Worm (Caenorhabditis elegans): ENCODE results near the gene K11H3.8.

The K11H3.8 gene

DNA sequence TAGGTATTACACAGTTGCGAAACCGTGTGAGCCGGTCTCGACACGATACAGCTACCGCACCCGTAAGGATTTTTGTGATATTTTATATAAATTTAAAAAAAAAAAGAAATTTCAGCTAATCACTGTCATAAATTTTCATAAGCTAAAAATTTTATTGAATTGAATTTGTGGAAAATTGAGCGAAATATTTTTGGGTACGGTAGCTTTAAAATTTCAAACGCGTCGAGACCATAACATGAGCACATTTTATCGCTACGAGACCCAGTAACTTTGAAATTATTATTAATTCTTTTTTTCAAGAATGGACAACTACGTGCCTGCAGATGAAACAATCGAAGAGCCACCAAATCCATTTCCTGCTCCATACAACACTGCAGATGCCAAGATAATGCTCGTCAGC is 21.8 kb upstream of the K11H3.8 start, which contains the start of gene ZK632.14:
Gene ZK632.14 (plus strand): TSS at position 301 of the 400 bp plus-strand sequence.
- no peak for TF ChIP-seq fkh-10 (GFP tag; optimal IDR thresholded peaks at IDR 0.05)
- no peak for TF ChIP-seq nhr-76 (tag; optimal IDR thresholded peaks at IDR 0.05)
- no peak for TF ChIP-seq nhr-25 (tag; optimal IDR thresholded peaks at IDR 0.05)
- TF ChIP-seq egl-5 (tag; optimal IDR thresholded peaks at IDR 0.05), result no peak
- TF ChIP-seq mdl-1 (tag; optimal IDR thresholded peaks at IDR 0.05), result no peak
- TF ChIP-seq ceh-9 (tag; optimal IDR thresholded peaks at IDR 0.05), result no peak
- TF ChIP-seq tbx-2 (tag; optimal IDR thresholded peaks at IDR 0.05), result no peak
- no peak for TF ChIP-seq ceh-28 (tag; optimal IDR thresholded peaks at IDR 0.05)
- TF ChIP-seq nhr-77 (tag; optimal IDR thresholded peaks at IDR 0.05), result no peak
- TF ChIP-seq skn-1 (tag; optimal IDR thresholded peaks at IDR 0.05), result no peak
- no peak for TF ChIP-seq lin-39 (tag; optimal IDR thresholded peaks at IDR 0.05)
- TF ChIP-seq snpc-4 (tag; optimal IDR thresholded peaks at IDR 0.05), result no peak
- TF ChIP-seq nhr-237 (tag; optimal IDR thresholded peaks at IDR 0.05), result no peak
- TF ChIP-seq elt-3 (tag; optimal IDR thresholded peaks at IDR 0.05), result no peak
- TF ChIP-seq ama-1 (optimal IDR thresholded peaks at IDR 0.05), result no peak
- no peak for TF ChIP-seq eor-1 (tag; optimal IDR thresholded peaks at IDR 0.05)
- no peak for TF ChIP-seq ceh-82 (tag; optimal IDR thresholded peaks at IDR 0.05)
- no peak for TF ChIP-seq elt-1 (tag; optimal IDR thresholded peaks at IDR 0.05)
- no peak for TF ChIP-seq aly-2 (tag; optimal IDR thresholded peaks at IDR 0.05)
- TF ChIP-seq elt-2 (tag; optimal IDR thresholded peaks at IDR 0.05), result no peak

- TF ChIP-seq mdl-1 (tag; optimal IDR thresholded peaks at IDR 0.05) (no peak), jun-1 (tag; optimal IDR thresholded peaks at IDR 0.05) (no peak), nfya-1 (tag; optimal IDR thresholded peaks at IDR 0.05; ENCODE audit: insufficient read depth) (peak; percentile 49), lin-15B (tag; optimal IDR thresholded peaks at IDR 0.05) (peak; percentile 16), ama-1 (optimal IDR thresholded peaks at IDR 0.05) (peak; percentile 41), lin-39 (tag; optimal IDR thresholded peaks at IDR 0.05) (peak; percentile 66), snpc-4 (tag; optimal IDR thresholded peaks at IDR 0.05) (no peak), elt-1 (tag; optimal IDR thresholded peaks at IDR 0.05) (no peak), sea-2 (GFP tag; optimal IDR thresholded peaks at IDR 0.05) (peak; percentile 8), eor-1 (tag; optimal IDR thresholded peaks at IDR 0.05) (no peak), tbx-2 (tag; optimal IDR thresholded peaks at IDR 0.05) (no peak), ceh-28 (tag; optimal IDR thresholded peaks at IDR 0.05) (no peak), nhr-25 (tag; optimal IDR thresholded peaks at IDR 0.05) (peak; percentile 10), hmg-11 (tag; optimal IDR thresholded peaks at IDR 0.05) (peak; percentile 72), fos-1 (tag; optimal IDR thresholded peaks at IDR 0.05) (no peak), nhr-76 (tag; optimal IDR thresholded peaks at IDR 0.05) (no peak), nhr-28 (tag; optimal IDR thresholded peaks at IDR 0.05) (no peak), nhr-237 (tag; optimal IDR thresholded peaks at IDR 0.05) (no peak), pha-4 (tag; optimal IDR thresholded peaks at IDR 0.05) (peak; percentile 10), nhr-23 (tag; optimal IDR thresholded peaks at IDR 0.05) (peak; percentile 28), zag-1 (tag; optimal IDR thresholded peaks at IDR 0.05) (no peak)
Measured at ce11 chrIII:9817087-9817612, 17.8 kb upstream of the K11H3.8 start, which contains the start of gene cnx-1. Gene cnx-1 (minus strand): TSS chrIII:9817137.

ce11 chrIII:9817894-9818293 is 17.1 kb upstream of the K11H3.8 start:
- TF ChIP-seq elt-2 (tag; optimal IDR thresholded peaks at IDR 0.05), result no peak
- peak; percentile 5 for TF ChIP-seq ceh-28 (tag; optimal IDR thresholded peaks at IDR 0.05)

- TF ChIP-seq ceh-28 (tag; optimal IDR thresholded peaks at IDR 0.05), result no peak
- no peak for TF ChIP-seq ceh-16 (tag; optimal IDR thresholded peaks at IDR 0.05)
- TF ChIP-seq zag-1 (tag; optimal IDR thresholded peaks at IDR 0.05), result no peak
- no peak for TF ChIP-seq sea-2 (GFP tag; optimal IDR thresholded peaks at IDR 0.05)
- TF ChIP-seq skn-1 (tag; optimal IDR thresholded peaks at IDR 0.05), result no peak
- TF ChIP-seq lsy-12 (tag; optimal IDR thresholded peaks at IDR 0.05), result peak; percentile 54
- no peak for TF ChIP-seq nhr-11 (tag; optimal IDR thresholded peaks at IDR 0.05)
- no peak for TF ChIP-seq nhr-28 (tag; optimal IDR thresholded peaks at IDR 0.05)
- no peak for TF ChIP-seq nhr-77 (tag; optimal IDR thresholded peaks at IDR 0.05)
- no peak for TF ChIP-seq fkh-2 (tag; optimal IDR thresholded peaks at IDR 0.05)
- peak; percentile 74 for TF ChIP-seq nfya-1 (tag; optimal IDR thresholded peaks at IDR 0.05; ENCODE audit: insufficient read depth)
- no peak for TF ChIP-seq fkh-10 (GFP tag; optimal IDR thresholded peaks at IDR 0.05)
- peak; percentile 56 for TF ChIP-seq lin-15B (tag; optimal IDR thresholded peaks at IDR 0.05)
- peak; percentile 14 for TF ChIP-seq nhr-43 (tag; optimal IDR thresholded peaks at IDR 0.05; ENCODE audit: poor library complexity, severe bottlenecking)
- TF ChIP-seq ZK546.5 (tag; optimal IDR thresholded peaks at IDR 0.05), result no peak
- TF ChIP-seq elt-3 (tag; optimal IDR thresholded peaks at IDR 0.05), result no peak
- TF ChIP-seq egl-5 (tag; optimal IDR thresholded peaks at IDR 0.05), result peak; percentile 78
- TF ChIP-seq ceh-9 (tag; optimal IDR thresholded peaks at IDR 0.05), result no peak
- no peak for TF ChIP-seq egl-27 (tag; optimal IDR thresholded peaks at IDR 0.05)
- TF ChIP-seq unc-39 (tag; optimal IDR thresholded peaks at IDR 0.05), result no peak
- no peak for TF ChIP-seq unc-62 (GFP tag; optimal IDR thresholded peaks at IDR 0.05)
- TF ChIP-seq R02D3.7 (tag; optimal IDR thresholded peaks at IDR 0.05), result no peak
- TF ChIP-seq pha-4 (tag; optimal IDR thresholded peaks at IDR 0.05), result peak; percentile 48
- TF ChIP-seq mdl-1 (tag; optimal IDR thresholded peaks at IDR 0.05), result peak; percentile 36
- no peak for TF ChIP-seq nhr-237 (tag; optimal IDR thresholded peaks at IDR 0.05)
- no peak for TF ChIP-seq fos-1 (tag; optimal IDR thresholded peaks at IDR 0.05)
- peak; percentile 68 for TF ChIP-seq nhr-23 (tag; optimal IDR thresholded peaks at IDR 0.05)
- TF ChIP-seq nhr-76 (tag; optimal IDR thresholded peaks at IDR 0.05), result no peak
- no peak for TF ChIP-seq ztf-11 (tag; optimal IDR thresholded peaks at IDR 0.05)
- TF ChIP-seq snpc-4 (tag; optimal IDR thresholded peaks at IDR 0.05), result peak; percentile 20
- TF ChIP-seq hmg-11 (tag; optimal IDR thresholded peaks at IDR 0.05), result peak; percentile 54
- TF ChIP-seq aly-2 (tag; optimal IDR thresholded peaks at IDR 0.05), result no peak
- TF ChIP-seq ztf-4 (tag; optimal IDR thresholded peaks at IDR 0.05), result no peak
- TF ChIP-seq ceh-82 (tag; optimal IDR thresholded peaks at IDR 0.05), result no peak
- TF ChIP-seq eor-1 (tag; optimal IDR thresholded peaks at IDR 0.05), result no peak
Measured at ce11 chrIII:9818763-9819162, 16.2 kb upstream of the K11H3.8 start, which contains the start of gene panl-3. Gene panl-3 (plus strand): TSS chrIII:9819056.
